Fruit fly (Drosophila melanogaster): ENCODE measurements around the gene Golgin104.

The Golgin104 gene

dm6 chr3L:16351770-16352429 lies at the start of gene Golgin104, which contains the start of gene Tcs3 (continued):
- TF ChIP-seq CG12155 (GFP tag; optimal IDR thresholded peaks at IDR 0.05) = no peak

dm6 chr3L:16400175-16400574 lies 48.4 kb upstream of the Golgin104 start, which contains the start of gene CG44836:
Gene CG44836 (minus strand): TSS chr3L:16400275.
- no peak for TF ChIP-seq gem (tag; optimal IDR thresholded peaks at IDR 0.05)

dm6 chr3L:16394506-16394905 lies 42.8 kb upstream of the Golgin104 start, which contains the start of gene Gagr:
Gene Gagr (plus strand): TSS chr3L:16394586.
- no peak for TF ChIP-seq pum (GFP tag; optimal IDR thresholded peaks at IDR 0.05)
- TF ChIP-seq Rx (GFP tag; IDR thresholded peaks at IDR 0.05) = 0 out of 2 replicates have a peak, but pooled peaks have one; percentile 10
- peak; percentile 40 for TF ChIP-seq CG5180 (GFP tag; optimal IDR thresholded peaks at IDR 0.05)
- TF ChIP-seq slbo (GFP tag; IDR thresholded peaks at IDR 0.05) = 0 out of 2 replicates have a peak, but pooled peaks have one; percentile 25
- peak; percentile 65; the same call in 1 of the 2 replicates for TF ChIP-seq vvl (GFP tag; IDR thresholded peaks at IDR 0.05)
- no peak for TF ChIP-seq tin (GFP tag; optimal IDR thresholded peaks at IDR 0.05)
- peak; percentile 77 for TF ChIP-seq Deaf1 (tag; optimal IDR thresholded peaks at IDR 0.05)
- TF ChIP-seq Rfx (GFP tag; IDR thresholded peaks at IDR 0.05) = 0 out of 2 replicates have a peak, but pooled peaks have one; percentile 22
- 0 out of 4 replicates have a peak, but pooled peaks have one; percentile 60 for TF ChIP-seq chinmo (GFP tag; IDR thresholded peaks at IDR 0.05; ENCODE audit: partially characterized antibody)

dm6 chr3L:16393700-16394099 lies 41.9 kb upstream of the Golgin104 start:
- no peak for TF ChIP-seq gsb-n (tag; optimal IDR thresholded peaks at IDR 0.05)
- TF ChIP-seq CG33557 (GFP tag; optimal IDR thresholded peaks at IDR 0.05) = no peak
- peak; percentile 11; the same call in 1 of the 3 replicates for TF ChIP-seq ci (GFP tag; IDR thresholded peaks at IDR 0.05)
- TF ChIP-seq trh (GFP tag; optimal IDR thresholded peaks at IDR 0.05) = no peak
- TF ChIP-seq Hr3 (GFP tag; optimal IDR thresholded peaks at IDR 0.05) = no peak
- no peak for TF ChIP-seq Myb (GFP tag; optimal IDR thresholded peaks at IDR 0.05)
- TF ChIP-seq CG10274 (GFP tag; optimal IDR thresholded peaks at IDR 0.05) = no peak
- TF ChIP-seq CG4820 (GFP tag; optimal IDR thresholded peaks at IDR 0.05) = no peak
- TF ChIP-seq Jarid2 (GFP tag; optimal IDR thresholded peaks at IDR 0.05) = no peak
- peak; percentile 5 for TF ChIP-seq sug (tag; optimal IDR thresholded peaks at IDR 0.05)
- no peak for TF ChIP-seq CG1233 (GFP tag; optimal IDR thresholded peaks at IDR 0.05)
- TF ChIP-seq pnt (GFP tag; optimal IDR thresholded peaks at IDR 0.05) = no peak
- no peak for TF ChIP-seq CG9609 (GFP tag; optimal IDR thresholded peaks at IDR 0.05)
- TF ChIP-seq trem (tag; optimal IDR thresholded peaks at IDR 0.05) = no peak
- peak; percentile 66 for TF ChIP-seq Deaf1 (tag; optimal IDR thresholded peaks at IDR 0.05)
- no peak for TF ChIP-seq gt (GFP tag; IDR thresholded peaks at IDR 0.05)
- TF ChIP-seq Med (GFP tag) = peak; percentile 41
- no peak for TF ChIP-seq psq (GFP tag; optimal IDR thresholded peaks at IDR 0.05)
- TF ChIP-seq run (tag; optimal IDR thresholded peaks at IDR 0.05) = no peak
- TF ChIP-seq CG10321 (GFP tag; IDR thresholded peaks at IDR 0.05) = peak; percentile 64; the same call in 1 of the 2 replicates
- no peak for TF ChIP-seq CG11723 (GFP tag; optimal IDR thresholded peaks at IDR 0.05)
- peak; percentile 43; the same call in 2 of the 3 replicates for TF ChIP-seq row (GFP tag; IDR thresholded peaks at IDR 0.05)
- TF ChIP-seq gsb (GFP tag; IDR thresholded peaks at IDR 0.05) = no peak
- TF ChIP-seq CG3281 (GFP tag; optimal IDR thresholded peaks at IDR 0.05) = no peak
- no peak for TF ChIP-seq bsh (GFP tag; optimal IDR thresholded peaks at IDR 0.05)
- no peak for TF ChIP-seq CG7963 (GFP tag; IDR thresholded peaks at IDR 0.05; ENCODE audit: partially characterized antibody)
- TF ChIP-seq croc (GFP tag; conservative IDR thresholded peaks at IDR 0.05) = no peak
- no peak for TF ChIP-seq CG1602 (GFP tag; optimal IDR thresholded peaks at IDR 0.05)
- no peak for TF ChIP-seq CG11456 (GFP tag; IDR thresholded peaks at IDR 0.05)
- no peak for TF ChIP-seq kni (GFP tag; optimal IDR thresholded peaks at IDR 0.05)
- TF ChIP-seq Ptx1 (GFP tag; IDR thresholded peaks at IDR 0.05) = no peak
- no peak for TF ChIP-seq Max (GFP tag; optimal IDR thresholded peaks at IDR 0.05)
- no peak for TF ChIP-seq CG1024 (GFP tag; IDR thresholded peaks at IDR 0.05)
- no peak for TF ChIP-seq ewg (GFP tag; optimal IDR thresholded peaks at IDR 0.05)
- no peak for TF ChIP-seq CG14860 (GFP tag; IDR thresholded peaks at IDR 0.05; ENCODE audit: partially characterized antibody)
